Worm (Caenorhabditis elegans) whole organism, L1 larva: Measurements from ENCODE around the gene T13G4.7.

Experiments used
- ama-1 ChIP-seq: fragments of 150-350 bp; optimal IDR thresholded peaks from 2 replicates; lab custom pipeline; 2014
- ceh-82 ChIP-seq, 3 experiments: fragments of 150-350 bp in 1 of 3; sonication (generic microtip) in 2 of 3; optimal IDR thresholded peaks; 2 replicates each; lab custom pipeline; 2014 to 2017; ENCODE audit warnings: missing biosample characterization in 3 of 3, missing genetic modification characterization in 3 of 3
- dpl-1 ChIP-seq, 3 experiments: fragments of 150-350 bp in 2 of 3; sonication (generic microtip) in 1 of 3; optimal IDR thresholded peaks; 2 replicates each; lab custom pipeline; 2014 to 2017; ENCODE audit warnings: missing biosample characterization in 3 of 3, missing genetic modification characterization in 3 of 3, missing genetic modification reagents in 3 of 3
- efl-1 ChIP-seq, 4 experiments: fragments of 150-350 bp; optimal IDR thresholded peaks in 3 of 4; peaks in 1 of 4; 1 replicate in 1 of 4; 2 replicates in 3 of 4; lab custom pipeline; 2014; ENCODE audit warnings: missing biosample characterization in 2 of 4, missing genetic modification characterization in 2 of 4, missing genetic modification reagents in 2 of 4
- ets-5 ChIP-seq: fragments of 200-800 bp; sonication (Bioruptor generic); IDR thresholded peaks from 2 replicates; pipeline ENCODE4 v1.3.6; 2022; ENCODE audit warnings: missing genetic modification characterization, missing compliant biosample characterization
- fkh-10 ChIP-seq: sonication (generic microtip); optimal IDR thresholded peaks from 2 replicates; lab custom pipeline; 2017; ENCODE audit warnings: missing biosample characterization, missing genetic modification reagents, missing genetic modification characterization
- fos-1 ChIP-seq: fragments of 150-350 bp; optimal IDR thresholded peaks from 2 replicates; lab custom pipeline; 2014; ENCODE audit warnings: missing biosample characterization, missing genetic modification characterization
- lsy-2 ChIP-seq, 2 experiments: fragments of 150-350 bp; optimal IDR thresholded peaks; 2 replicates each; lab custom pipeline; 2014; ENCODE audit warnings: missing biosample characterization in 2 of 2, missing genetic modification characterization in 2 of 2
- mab-9 ChIP-seq: fragments of 200-800 bp; sonication (Bioruptor generic); IDR thresholded peaks from 2 replicates; pipeline ENCODE4 v1.3.6; 2022; ENCODE audit warnings: missing genetic modification reagents, missing genetic modification characterization, missing compliant biosample characterization
- skn-1 ChIP-seq: fragments of 150-350 bp; optimal IDR thresholded peaks from 2 replicates; lab custom pipeline; 2014; ENCODE audit warnings: missing biosample characterization, missing genetic modification characterization
- sup-37 ChIP-seq: fragments of 200-800 bp; sonication (Bioruptor generic); optimal IDR thresholded peaks from 2 replicates; lab custom pipeline; 2018; ENCODE audit warnings: mild to moderate bottlenecking, missing genetic modification characterization, missing compliant biosample characterization
- unc-130 ChIP-seq: fragments of 150-350 bp; optimal IDR thresholded peaks from 2 replicates; lab custom pipeline; 2017; ENCODE audit warnings: missing biosample characterization, missing genetic modification characterization, inconsistent platforms
- unc-62 ChIP-seq: fragments of 150-350 bp; optimal IDR thresholded peaks from 2 replicates; lab custom pipeline; 2014; ENCODE audit warnings: missing biosample characterization, missing genetic modification reagents, missing genetic modification characterization

- no peak for TF ChIP-seq ceh-82 (tag; optimal IDR thresholded peaks at IDR 0.05; lab: Kevin White, UChicago)
- TF ChIP-seq dpl-1 (GFP tag; optimal IDR thresholded peaks at IDR 0.05; lab: Kevin White, UChicago) = no peak
- no peak for TF ChIP-seq ama-1 (lab: Kevin White, UChicago)
- no peak for TF ChIP-seq lsy-2 (tag; optimal IDR thresholded peaks at IDR 0.05; lab: Kevin White, UChicago)
- TF ChIP-seq unc-62 (GFP tag; lab: Kevin White, UChicago) = no peak
- no peak for TF ChIP-seq fos-1 (tag; lab: Kevin White, UChicago)
- no peak for TF ChIP-seq sup-37
- TF ChIP-seq skn-1 (tag; lab: Kevin White, UChicago) = no peak
- TF ChIP-seq mab-9 (GFP tag; lab: Robert Waterston, UW) = no peak
- TF ChIP-seq efl-1 (optimal IDR thresholded peaks at IDR 0.05; lab: Kevin White, UChicago) = no peak
- TF ChIP-seq efl-1 (GFP tag; optimal IDR thresholded peaks at IDR 0.05 in 1 of 2; lab: Kevin White, UChicago) = no peak
- TF ChIP-seq unc-130 (tag; lab: Kevin White, UChicago) = no peak
- no peak for TF ChIP-seq fkh-10 (GFP tag; lab: Kevin White, UChicago)
- TF ChIP-seq ets-5 (GFP tag; lab: Robert Waterston, UW) = no peak
These were observed at the start of gene T13G4.7 for ce11 chrX:1206029-1206428.
